Fruit fly (Drosophila melanogaster): Measurements from ENCODE around the gene amd.

Gene amd

dm6 chr2L:19126888-19127287, 16.9 kb downstream of the amd start (continued):
- TF ChIP-seq chinmo (GFP tag; IDR thresholded peaks at IDR 0.05; ENCODE audit: partially characterized antibody) (no peak), slp2 (GFP tag; optimal IDR thresholded peaks at IDR 0.05) (no peak), Aef1 (GFP tag; IDR thresholded peaks at IDR 0.05) (no peak), CG6683 (GFP tag; optimal IDR thresholded peaks at IDR 0.05) (peak; percentile 52), cad (GFP tag; optimal IDR thresholded peaks at IDR 0.05) (no peak), lab (GFP tag; optimal IDR thresholded peaks at IDR 0.05) (no peak), Dref (GFP tag; IDR thresholded peaks at IDR 0.05) (peak; percentile 62), unpg (GFP tag; optimal IDR thresholded peaks at IDR 0.05) (peak; percentile 68), CTCF (GFP tag; optimal IDR thresholded peaks at IDR 0.05) (no peak), Mad (GFP tag; optimal IDR thresholded peaks at IDR 0.05) (no peak), CG13296 (GFP tag; optimal IDR thresholded peaks at IDR 0.05) (peak; percentile 78), CG3847 (GFP tag; IDR thresholded peaks at IDR 0.05) (peak; percentile 69), cas (GFP tag; IDR thresholded peaks at IDR 0.05) (no peak), Bteb2 (GFP tag; optimal IDR thresholded peaks at IDR 0.05) (no peak), otp (GFP tag; IDR thresholded peaks at IDR 0.05) (no peak), CG8290 (GFP tag; optimal IDR thresholded peaks at IDR 0.05) (peak; percentile 17), CG8290 (tag; optimal IDR thresholded peaks at IDR 0.05) (no peak), CG9932 (GFP tag; IDR thresholded peaks at IDR 0.05) (peak; percentile 83), MBD-R2 (GFP tag; IDR thresholded peaks at IDR 0.05) (peak; percentile 86), ham (GFP tag; IDR thresholded peaks at IDR 0.05) (no peak), seq (GFP tag; IDR thresholded peaks at IDR 0.05) (no peak), kah (GFP tag; optimal IDR thresholded peaks at IDR 0.05) (peak; percentile 24), jumu (GFP tag; optimal IDR thresholded peaks at IDR 0.05) (no peak), ato (GFP tag; IDR thresholded peaks at IDR 0.05; ENCODE audit: partially characterized antibody) (no peak), grau (tag; optimal IDR thresholded peaks at IDR 0.05) (peak; percentile 76), Taf1 (GFP tag; IDR thresholded peaks at IDR 0.05) (no peak), nau (GFP tag; optimal IDR thresholded peaks at IDR 0.05) (no peak), CG32767 (GFP tag; IDR thresholded peaks at IDR 0.05) (no peak), hbn (GFP tag; IDR thresholded peaks at IDR 0.05; ENCODE audit: partially characterized antibody) (no peak), Ada2b (GFP tag; IDR thresholded peaks at IDR 0.05) (no peak), jing (GFP tag; optimal IDR thresholded peaks at IDR 0.05) (no peak), wek (GFP tag; optimal IDR thresholded peaks at IDR 0.05) (no peak), ro (GFP tag; IDR thresholded peaks at IDR 0.05) (no peak), Gsc (GFP tag; IDR thresholded peaks at IDR 0.05) (no peak), CG12104 (GFP tag; optimal IDR thresholded peaks at IDR 0.05) (peak; percentile 23), rib (GFP tag; IDR thresholded peaks at IDR 0.05) (no peak), Chrac-16 (GFP tag; optimal IDR thresholded peaks at IDR 0.05) (peak; percentile 17), lilli (GFP tag; optimal IDR thresholded peaks at IDR 0.05) (peak; percentile 40), btn (GFP tag; optimal IDR thresholded peaks at IDR 0.05) (no peak), CG6254 (GFP tag; optimal IDR thresholded peaks at IDR 0.05) (peak; percentile 40), vvl (GFP tag; IDR thresholded peaks at IDR 0.05) (no peak), ab (GFP tag; optimal IDR thresholded peaks at IDR 0.05) (no peak), dmrt99B (tag; optimal IDR thresholded peaks at IDR 0.05) (no peak), knrl (GFP tag; IDR thresholded peaks at IDR 0.05; ENCODE audit: partially characterized antibody) (no peak), Camta (GFP tag; optimal IDR thresholded peaks at IDR 0.05) (no peak), nerfin-2 (GFP tag; IDR thresholded peaks at IDR 0.05; ENCODE audit: partially characterized antibody) (no peak), prd (optimal IDR thresholded peaks at IDR 0.05) (no peak), prd (GFP tag; IDR thresholded peaks at IDR 0.05) (peak; percentile 58; the same call in 2 of the 3 replicates), CG14965 (GFP tag; optimal IDR thresholded peaks at IDR 0.05; ENCODE audit: borderline replicate concordance) (no peak), ap (GFP tag; IDR thresholded peaks at IDR 0.05) (no peak), CG34224 (GFP tag; IDR thresholded peaks at IDR 0.05; ENCODE audit: partially characterized antibody) (0 out of 3 replicates have a peak, but pooled peaks have one; percentile 21), eyg (GFP tag; optimal IDR thresholded peaks at IDR 0.05) (no peak), CG5953 (GFP tag; IDR thresholded peaks at IDR 0.05) (no peak)
